Fruit fly (Drosophila melanogaster): ENCODE measurements around the gene CG11756.

CG11756 gene

DNA sequence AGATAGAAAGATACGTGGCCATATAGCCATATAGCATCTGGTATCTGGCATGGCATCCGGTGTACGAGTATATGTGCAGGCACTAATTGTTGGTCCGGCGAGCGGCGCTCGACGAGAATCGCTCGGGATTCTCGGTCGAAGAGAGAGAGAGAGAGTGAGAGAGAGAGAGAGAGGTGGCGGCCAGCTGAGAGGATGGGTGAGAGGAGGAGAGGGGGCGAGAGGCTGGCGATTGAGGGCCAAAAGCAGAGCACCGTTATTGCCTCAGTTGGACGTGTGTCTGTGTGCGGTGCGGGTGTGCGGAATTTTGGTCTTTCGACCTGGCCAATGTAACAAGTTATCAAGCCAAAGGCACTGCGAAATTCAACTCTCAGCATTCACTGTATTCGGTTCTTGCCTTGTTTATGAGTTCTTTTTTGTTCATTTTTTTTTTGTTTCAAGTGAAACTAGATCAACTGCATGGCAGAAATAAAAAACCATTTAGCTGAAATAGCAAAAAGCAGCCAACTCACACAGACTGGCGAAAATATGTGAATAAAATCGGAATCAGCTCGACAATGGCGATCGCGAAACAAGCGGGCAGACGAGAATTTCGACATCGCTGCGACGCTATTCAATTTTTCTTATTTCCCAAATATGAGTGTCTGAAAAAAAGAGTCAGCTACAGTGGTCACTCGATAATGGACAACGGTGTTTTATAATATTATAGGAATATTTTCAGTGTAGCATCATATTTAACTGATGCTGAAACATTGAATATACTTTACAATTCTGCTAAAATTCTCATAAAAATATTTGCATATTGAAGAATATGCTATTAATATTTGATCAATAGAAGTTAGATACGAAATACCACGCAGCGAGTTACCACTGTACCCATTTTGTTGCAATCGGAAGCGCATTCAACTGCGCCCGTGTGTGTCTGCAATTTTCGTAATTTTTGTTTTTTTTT, 25.1 kb downstream of the CG11756 start (continued):
- TF ChIP-seq Med (GFP tag) = peak; percentile 32
- TF ChIP-seq CG5245 (GFP tag; optimal IDR thresholded peaks at IDR 0.05) = no peak
- no peak for TF ChIP-seq CG6765 (GFP tag; optimal IDR thresholded peaks at IDR 0.05)
- TF ChIP-seq CG2120 (GFP tag; optimal IDR thresholded peaks at IDR 0.05) = no peak
- no peak for TF ChIP-seq H2.0 (GFP tag; IDR thresholded peaks at IDR 0.05)
- TF ChIP-seq CG6689 (GFP tag; IDR thresholded peaks at IDR 0.05) = peak; percentile 11; the same call in 1 of the 2 replicates
- peak; percentile 40; the same call in 1 of the 2 replicates for TF ChIP-seq Drgx (GFP tag; IDR thresholded peaks at IDR 0.05)
- TF ChIP-seq CG15269 (tag; optimal IDR thresholded peaks at IDR 0.05) = peak; percentile 2
- TF ChIP-seq esg (GFP tag; conservative IDR thresholded peaks at IDR 0.05) = peak; percentile 30; the same call in 1 of the 2 replicates
- no peak for TF ChIP-seq ind (GFP tag; optimal IDR thresholded peaks at IDR 0.05)
- peak; percentile 3 for TF ChIP-seq CG2678 (tag; optimal IDR thresholded peaks at IDR 0.05)
- TF ChIP-seq Eip74EF (GFP tag; optimal IDR thresholded peaks at IDR 0.05) = no peak
- TF ChIP-seq chinmo (GFP tag; IDR thresholded peaks at IDR 0.05; ENCODE audit: partially characterized antibody) = no peak
- 0 out of 2 replicates have a peak, but pooled peaks have one; percentile 15 for TF ChIP-seq E2f1 (GFP tag; IDR thresholded peaks at IDR 0.05)
- TF ChIP-seq Trl (optimal IDR thresholded peaks at IDR 0.05) = peak; percentile 74 to 81
- TF ChIP-seq Trl (GFP tag; optimal IDR thresholded peaks at IDR 0.05) = no peak
- no peak for TF ChIP-seq lab (GFP tag; optimal IDR thresholded peaks at IDR 0.05)
- TF ChIP-seq CG11504 (tag; optimal IDR thresholded peaks at IDR 0.05) = peak; percentile 27
- TF ChIP-seq CG32532 (GFP tag; IDR thresholded peaks at IDR 0.05) = peak; percentile 22; the same call in 1 of the 2 replicates
- no peak for TF ChIP-seq ase (GFP tag; IDR thresholded peaks at IDR 0.05)
- no peak for TF ChIP-seq pum (GFP tag; optimal IDR thresholded peaks at IDR 0.05)
- no peak for TF ChIP-seq CG4854 (GFP tag; optimal IDR thresholded peaks at IDR 0.05)
- TF ChIP-seq lmd (GFP tag; IDR thresholded peaks at IDR 0.05) = peak; percentile 40; the same call in 1 of the 2 replicates
- TF ChIP-seq HLH3B (GFP tag; IDR thresholded peaks at IDR 0.05) = 0 out of 2 replicates have a peak, but pooled peaks have one; percentile 13
- TF ChIP-seq grau (tag; optimal IDR thresholded peaks at IDR 0.05) = peak; percentile 60
- TF ChIP-seq sens (GFP tag) = peak; percentile 17
- peak; percentile 4 for TF ChIP-seq CG1832 (GFP tag; optimal IDR thresholded peaks at IDR 0.05)
- TF ChIP-seq chm (GFP tag; IDR thresholded peaks at IDR 0.05) = 0 out of 2 replicates have a peak, but pooled peaks have one; percentile 25
- TF ChIP-seq cg (GFP tag; optimal IDR thresholded peaks at IDR 0.05) = peak; percentile 17
- peak; percentile 4 for TF ChIP-seq Deaf1 (tag; optimal IDR thresholded peaks at IDR 0.05)
- TF ChIP-seq CG18476 (GFP tag; optimal IDR thresholded peaks at IDR 0.05) = no peak
- no peak for TF ChIP-seq zf30C (GFP tag; optimal IDR thresholded peaks at IDR 0.05)
- no peak for TF ChIP-seq CG4820 (GFP tag; optimal IDR thresholded peaks at IDR 0.05)
- TF ChIP-seq ttk (GFP tag; IDR thresholded peaks at IDR 0.05) = peak; percentile 18; the same call in 1 of the 2 replicates
- TF ChIP-seq Rfx (GFP tag; IDR thresholded peaks at IDR 0.05) = peak; percentile 31
- no peak for TF ChIP-seq CG12769 (tag; optimal IDR thresholded peaks at IDR 0.05)
- TF ChIP-seq slbo (GFP tag; IDR thresholded peaks at IDR 0.05) = peak; percentile 29; the same call in 1 of the 2 replicates
- TF ChIP-seq HmgZ (tag; optimal IDR thresholded peaks at IDR 0.05) = no peak
- TF ChIP-seq Neu2 (GFP tag; optimal IDR thresholded peaks at IDR 0.05; ENCODE audit: borderline replicate concordance) = no peak
- TF ChIP-seq CG9932 (GFP tag; IDR thresholded peaks at IDR 0.05) = 0 out of 2 replicates have a peak, but pooled peaks have one; percentile 19
- no peak for TF ChIP-seq toy (GFP tag; IDR thresholded peaks at IDR 0.05)
- TF ChIP-seq dysf (GFP tag; IDR thresholded peaks at IDR 0.05) = peak; percentile 54; the same call in 2 of the 3 replicates
- TF ChIP-seq sd (tag; optimal IDR thresholded peaks at IDR 0.05) = peak; percentile 6
- no peak for TF ChIP-seq run (tag; optimal IDR thresholded peaks at IDR 0.05)
- peak; percentile 45; the same call in 2 of the 3 replicates for TF ChIP-seq row (GFP tag; IDR thresholded peaks at IDR 0.05)
- TF ChIP-seq CG7372 (GFP tag; IDR thresholded peaks at IDR 0.05) = 0 out of 2 replicates have a peak, but pooled peaks have one; percentile 23
- TF ChIP-seq CG10565 (GFP tag; optimal IDR thresholded peaks at IDR 0.05) = no peak
- 0 out of 3 replicates have a peak, but pooled peaks have one; percentile 22 for TF ChIP-seq CG6791 (GFP tag; IDR thresholded peaks at IDR 0.05; ENCODE audit: partially characterized antibody)
